Worm (Caenorhabditis elegans) whole organism, dauer: ENCODE results near the gene pho-12.

Source experiments
- unc-62 ChIP-seq: sonication (generic microtip); optimal IDR thresholded peaks from 2 replicates; lab custom pipeline; 2017; ENCODE audit warnings: missing biosample characterization, missing genetic modification reagents, missing genetic modification characterization

The pho-12 gene

ce11 chrII:5016977-5017585, 43.5 kb downstream of the pho-12 start:
- TF ChIP-seq unc-62 (GFP tag; lab: Kevin White, UChicago), result no peak

- no peak for TF ChIP-seq unc-62 (GFP tag; lab: Kevin White, UChicago)
Measured at ce11 chrII:5016144-5016543, 44.5 kb downstream of the pho-12 start.

ce11 chrII:5014399-5014798, 46.2 kb downstream of the pho-12 start, which contains the start of gene F59A6.2:
F59A6.2 (plus strand) TSS chrII:5014699.
- TF ChIP-seq unc-62 (GFP tag; lab: Kevin White, UChicago), result no peak

- no peak for TF ChIP-seq unc-62 (GFP tag; lab: Kevin White, UChicago)
Measured at ce11 chrII:5011978-5012377, 48.6 kb downstream of the pho-12 start, which contains the start of gene F59A6.12. F59A6.12 (minus strand) TSS chrII:5012078.
